Fruit fly (Drosophila melanogaster): ENCODE data around the gene saturn.

dm6 chr3L:14235820-14236219, 32.7 kb downstream of the saturn start, which contains the start of gene CG34244:
- peak; percentile 85 for TF ChIP-seq Eip78C (GFP tag)
- TF ChIP-seq svp (GFP tag): no peak
- no peak for TF ChIP-seq CG8319 (GFP tag; optimal IDR thresholded peaks at IDR 0.05)
- no peak for TF ChIP-seq Lpt (GFP tag; optimal IDR thresholded peaks at IDR 0.05)
- no peak for TF ChIP-seq Hr39 (GFP tag; optimal IDR thresholded peaks at IDR 0.05)
- no peak for TF ChIP-seq pdm3 (GFP tag; optimal IDR thresholded peaks at IDR 0.05)
- no peak for TF ChIP-seq ss (GFP tag; optimal IDR thresholded peaks at IDR 0.05)
- TF ChIP-seq Sox102F (GFP tag; optimal IDR thresholded peaks at IDR 0.05): no peak
- no peak for TF ChIP-seq CG11902 (GFP tag; optimal IDR thresholded peaks at IDR 0.05)
- TF ChIP-seq Sox15 (GFP tag; optimal IDR thresholded peaks at IDR 0.05): no peak
- TF ChIP-seq cyc (GFP tag; optimal IDR thresholded peaks at IDR 0.05): no peak

Measured in whole organism, prepupa.